Fruit fly (Drosophila melanogaster): Measurements from ENCODE around the gene Reg-2.

The Reg-2 gene

dm6 chr3L:626498-627369 lies 20.4 kb upstream of the Reg-2 start:
- TF ChIP-seq toe (GFP tag; optimal IDR thresholded peaks at IDR 0.05): peak; percentile 19
- TF ChIP-seq CG33017 (tag; optimal IDR thresholded peaks at IDR 0.05): no peak
- no peak for TF ChIP-seq Crg-1 (GFP tag; optimal IDR thresholded peaks at IDR 0.05)
- no peak for TF ChIP-seq Mnt (GFP tag; optimal IDR thresholded peaks at IDR 0.05)
- no peak for TF ChIP-seq Clk (GFP tag; optimal IDR thresholded peaks at IDR 0.05)
- TF ChIP-seq CG11617 (GFP tag; optimal IDR thresholded peaks at IDR 0.05): no peak
- peak; percentile 27 for TF ChIP-seq CG5204 (GFP tag; optimal IDR thresholded peaks at IDR 0.05)
- TF ChIP-seq cic (GFP tag; optimal IDR thresholded peaks at IDR 0.05): peak; percentile 40
- TF ChIP-seq CG7045 (GFP tag; optimal IDR thresholded peaks at IDR 0.05): peak; percentile 16
- peak; percentile 30 for TF ChIP-seq CG12768 (GFP tag; optimal IDR thresholded peaks at IDR 0.05)
- peak; percentile 11 for TF ChIP-seq Hr96 (GFP tag; optimal IDR thresholded peaks at IDR 0.05)
- TF ChIP-seq tj (GFP tag; optimal IDR thresholded peaks at IDR 0.05): peak; percentile 69
- peak; percentile 86 for TF ChIP-seq kay (GFP tag; ENCODE audit: borderline replicate concordance)
- TF ChIP-seq CG1620 (GFP tag; optimal IDR thresholded peaks at IDR 0.05): no peak
- TF ChIP-seq pad (GFP tag; optimal IDR thresholded peaks at IDR 0.05): no peak
- peak; percentile 9 for TF ChIP-seq ovo (GFP tag; optimal IDR thresholded peaks at IDR 0.05)
- TF ChIP-seq cnc (optimal IDR thresholded peaks at IDR 0.05): no peak
- TF ChIP-seq CG7101 (tag; optimal IDR thresholded peaks at IDR 0.05): no peak
- no peak for TF ChIP-seq bab1 (GFP tag; optimal IDR thresholded peaks at IDR 0.05)

- TF ChIP-seq Mnt (GFP tag; optimal IDR thresholded peaks at IDR 0.05) (no peak), cic (GFP tag; optimal IDR thresholded peaks at IDR 0.05) (no peak), pad (GFP tag; optimal IDR thresholded peaks at IDR 0.05) (no peak), kay (GFP tag; ENCODE audit: borderline replicate concordance) (no peak), CG7045 (GFP tag; optimal IDR thresholded peaks at IDR 0.05) (no peak), Hr96 (GFP tag; optimal IDR thresholded peaks at IDR 0.05) (no peak), ovo (GFP tag; optimal IDR thresholded peaks at IDR 0.05) (no peak), tj (GFP tag; optimal IDR thresholded peaks at IDR 0.05) (no peak)
Observed at dm6 chr3L:625899-626298, 19.5 kb upstream of the Reg-2 start.

- TF ChIP-seq kay (GFP tag; ENCODE audit: borderline replicate concordance): peak; percentile 2
- no peak for TF ChIP-seq Mnt (GFP tag; optimal IDR thresholded peaks at IDR 0.05)
Observed at dm6 chr3L:624203-624914, 18.0 kb upstream of the Reg-2 start.

- TF ChIP-seq CG7101 (tag; optimal IDR thresholded peaks at IDR 0.05) (no peak), cic (GFP tag; optimal IDR thresholded peaks at IDR 0.05) (no peak), CG11617 (GFP tag; optimal IDR thresholded peaks at IDR 0.05) (no peak), kay (GFP tag; ENCODE audit: borderline replicate concordance) (no peak), ovo (GFP tag; optimal IDR thresholded peaks at IDR 0.05) (no peak), tj (GFP tag; optimal IDR thresholded peaks at IDR 0.05) (no peak), CG7045 (GFP tag; optimal IDR thresholded peaks at IDR 0.05) (no peak), toe (GFP tag; optimal IDR thresholded peaks at IDR 0.05) (no peak), CG1620 (GFP tag; optimal IDR thresholded peaks at IDR 0.05) (no peak), pad (GFP tag; optimal IDR thresholded peaks at IDR 0.05) (no peak), Crg-1 (GFP tag; optimal IDR thresholded peaks at IDR 0.05) (no peak), CG5204 (GFP tag; optimal IDR thresholded peaks at IDR 0.05) (no peak), Hr96 (GFP tag; optimal IDR thresholded peaks at IDR 0.05) (no peak), CG12768 (GFP tag; optimal IDR thresholded peaks at IDR 0.05) (no peak), Mnt (GFP tag; optimal IDR thresholded peaks at IDR 0.05) (no peak), Clk (GFP tag; optimal IDR thresholded peaks at IDR 0.05) (no peak), CG14711 (tag; optimal IDR thresholded peaks at IDR 0.05) (no peak), bab1 (GFP tag; optimal IDR thresholded peaks at IDR 0.05) (no peak)
Observed at dm6 chr3L:623556-623955, 17.2 kb upstream of the Reg-2 start.

- TF ChIP-seq cic (GFP tag; optimal IDR thresholded peaks at IDR 0.05): no peak
- TF ChIP-seq CG7045 (GFP tag; optimal IDR thresholded peaks at IDR 0.05): no peak
- no peak for TF ChIP-seq CG5204 (GFP tag; optimal IDR thresholded peaks at IDR 0.05)
- TF ChIP-seq Clk (GFP tag; optimal IDR thresholded peaks at IDR 0.05): no peak
- no peak for TF ChIP-seq CG14711 (tag; optimal IDR thresholded peaks at IDR 0.05)
- no peak for TF ChIP-seq Mnt (GFP tag; optimal IDR thresholded peaks at IDR 0.05)
- TF ChIP-seq pad (GFP tag; optimal IDR thresholded peaks at IDR 0.05): no peak
- TF ChIP-seq cnc (optimal IDR thresholded peaks at IDR 0.05): no peak
- TF ChIP-seq CG1620 (GFP tag; optimal IDR thresholded peaks at IDR 0.05): no peak
- TF ChIP-seq CG33017 (tag; optimal IDR thresholded peaks at IDR 0.05): no peak
- TF ChIP-seq ovo (GFP tag; optimal IDR thresholded peaks at IDR 0.05): no peak
- no peak for TF ChIP-seq CG7101 (tag; optimal IDR thresholded peaks at IDR 0.05)
Observed at dm6 chr3L:622357-622834, 16.0 kb upstream of the Reg-2 start.
